Worm (Caenorhabditis elegans): Measurements from ENCODE around the gene nhr-118.

Gene nhr-118

ce11 chrV:4447637-4448036 lies 40.0 kb downstream of the nhr-118 start:
- TF ChIP-seq fos-1 (tag; optimal IDR thresholded peaks at IDR 0.05) (no peak), nhr-12 (tag; optimal IDR thresholded peaks at IDR 0.05) (no peak), lsy-12 (tag; optimal IDR thresholded peaks at IDR 0.05) (no peak), egl-5 (tag; optimal IDR thresholded peaks at IDR 0.05) (no peak), ceh-16 (tag; optimal IDR thresholded peaks at IDR 0.05) (no peak), fkh-10 (GFP tag; optimal IDR thresholded peaks at IDR 0.05) (no peak), pha-4 (tag; optimal IDR thresholded peaks at IDR 0.05) (no peak), ztf-4 (tag; optimal IDR thresholded peaks at IDR 0.05) (no peak), nhr-67 (tag; optimal IDR thresholded peaks at IDR 0.05) (no peak), ama-1 (optimal IDR thresholded peaks at IDR 0.05) (no peak), daf-12 (tag; optimal IDR thresholded peaks at IDR 0.05) (no peak), nhr-76 (tag; optimal IDR thresholded peaks at IDR 0.05) (no peak), aly-2 (tag; optimal IDR thresholded peaks at IDR 0.05) (no peak), lin-15B (tag; optimal IDR thresholded peaks at IDR 0.05) (no peak), ceh-28 (tag; optimal IDR thresholded peaks at IDR 0.05) (no peak), ztf-11 (tag; optimal IDR thresholded peaks at IDR 0.05) (no peak), pqm-1 (tag; optimal IDR thresholded peaks at IDR 0.05) (no peak), nhr-28 (tag; optimal IDR thresholded peaks at IDR 0.05) (no peak), skn-1 (tag; optimal IDR thresholded peaks at IDR 0.05) (no peak), sea-2 (GFP tag; optimal IDR thresholded peaks at IDR 0.05) (no peak)

- TF ChIP-seq mdl-1 (tag; optimal IDR thresholded peaks at IDR 0.05) (no peak), ceh-9 (tag; optimal IDR thresholded peaks at IDR 0.05) (no peak), nhr-77 (tag; optimal IDR thresholded peaks at IDR 0.05) (no peak), jun-1 (tag; optimal IDR thresholded peaks at IDR 0.05) (peak; percentile 10), lin-15B (tag; optimal IDR thresholded peaks at IDR 0.05) (peak; percentile 62), nhr-67 (tag; optimal IDR thresholded peaks at IDR 0.05) (no peak), elt-2 (tag; optimal IDR thresholded peaks at IDR 0.05) (peak; percentile 65), hmg-11 (tag; optimal IDR thresholded peaks at IDR 0.05) (peak; percentile 57), pqm-1 (tag; optimal IDR thresholded peaks at IDR 0.05) (no peak), mml-1 (tag; optimal IDR thresholded peaks at IDR 0.05) (no peak), pha-4 (tag; optimal IDR thresholded peaks at IDR 0.05) (peak; percentile 85), lin-39 (tag; optimal IDR thresholded peaks at IDR 0.05) (no peak), R02D3.7 (tag; optimal IDR thresholded peaks at IDR 0.05) (peak; percentile 14), skn-1 (tag; optimal IDR thresholded peaks at IDR 0.05) (no peak), tbx-2 (tag; optimal IDR thresholded peaks at IDR 0.05) (no peak), nhr-11 (tag; optimal IDR thresholded peaks at IDR 0.05) (no peak), unc-62 (GFP tag; optimal IDR thresholded peaks at IDR 0.05) (no peak), nfya-1 (tag; optimal IDR thresholded peaks at IDR 0.05; ENCODE audit: insufficient read depth) (peak; percentile 59), nhr-76 (tag; optimal IDR thresholded peaks at IDR 0.05) (no peak), snpc-4 (tag; optimal IDR thresholded peaks at IDR 0.05) (peak; percentile 52), aly-2 (tag; optimal IDR thresholded peaks at IDR 0.05) (no peak)
Measured at ce11 chrV:4450523-4451089, 43.0 kb downstream of the nhr-118 start, which contains the start of gene rft-2. TSS of gene rft-2 (minus strand) at chrV:4450563.

- TF ChIP-seq nhr-76 (tag; optimal IDR thresholded peaks at IDR 0.05), result no peak
- peak; percentile 10 for TF ChIP-seq fkh-10 (GFP tag; optimal IDR thresholded peaks at IDR 0.05)
Measured at ce11 chrV:4454634-4455033, 47.0 kb downstream of the nhr-118 start, which contains the start of gene gnrr-5. TSS of gene gnrr-5 (minus strand) at chrV:4454734.

Measured in whole organism, L3 larva.